Fruit fly (Drosophila melanogaster) whole organism, pupa: ENCODE measurements around the gene LManII.

Source experiments
- CG12605 ChIP-seq: fragments of 200-800 bp; sonication (Bioruptor generic); IDR thresholded peaks from 2 replicates; pipeline ENCODE4 v1.3.6; 2022; ENCODE audit warnings: missing biosample characterization, missing genetic modification characterization
- CG32121 ChIP-seq: fragments of 200-800 bp; sonication (Bioruptor generic); IDR thresholded peaks from 2 replicates; pipeline ENCODE4 v1.3.6; 2022; ENCODE audit warnings: missing biosample characterization, missing genetic modification characterization
- CG34367 ChIP-seq: fragments of 200-800 bp; sonication (Bioruptor generic); optimal IDR thresholded peaks from 2 replicates; lab custom pipeline; 2018; ENCODE audit warnings: missing biosample characterization, mild to moderate bottlenecking, missing genetic modification characterization
- CG4496 ChIP-seq: fragments of 200-800 bp; sonication (Bioruptor generic); IDR thresholded peaks from 3 replicates; pipeline ENCODE4 v1.3.6; 2022; ENCODE audit warnings: missing biosample characterization, missing genetic modification characterization
- CG8159 ChIP-seq: fragments of 200-800 bp; sonication (Bioruptor generic); optimal IDR thresholded peaks from 3 replicates; lab custom pipeline; 2018; ENCODE audit warnings: missing biosample characterization, mild to moderate bottlenecking, missing genetic modification characterization, moderate library complexity
- CG8301 ChIP-seq: fragments of 200-800 bp; sonication (Bioruptor generic); optimal IDR thresholded peaks from 2 replicates; lab custom pipeline; 2018; ENCODE audit warnings: missing biosample characterization, mild to moderate bottlenecking, missing genetic modification characterization
- EcR ChIP-seq: fragments of 200-800 bp; sonication (Bioruptor generic); optimal IDR thresholded peaks from 3 replicates; lab custom pipeline; 2019; ENCODE audit warnings: missing biosample characterization, missing genetic modification characterization, mild to moderate bottlenecking, moderate library complexity, missing genetic modification reagents
- Ets98B ChIP-seq: fragments of 200-800 bp; sonication (Bioruptor generic); IDR thresholded peaks from 2 replicates; pipeline ENCODE4 v1.3.6; 2022; ENCODE audit warnings: missing biosample characterization, missing genetic modification characterization
- Pif1B ChIP-seq: fragments of 200-800 bp; sonication (Bioruptor generic); optimal IDR thresholded peaks from 3 replicates; lab custom pipeline; 2016; ENCODE audit warnings: missing biosample characterization, missing genetic modification characterization
- fd96Ca ChIP-seq: fragments of 200-800 bp; sonication (Bioruptor generic); IDR thresholded peaks from 3 replicates; pipeline ENCODE4 v1.3.6; 2022; ENCODE audit warnings: missing biosample characterization, missing genetic modification characterization

DNA sequence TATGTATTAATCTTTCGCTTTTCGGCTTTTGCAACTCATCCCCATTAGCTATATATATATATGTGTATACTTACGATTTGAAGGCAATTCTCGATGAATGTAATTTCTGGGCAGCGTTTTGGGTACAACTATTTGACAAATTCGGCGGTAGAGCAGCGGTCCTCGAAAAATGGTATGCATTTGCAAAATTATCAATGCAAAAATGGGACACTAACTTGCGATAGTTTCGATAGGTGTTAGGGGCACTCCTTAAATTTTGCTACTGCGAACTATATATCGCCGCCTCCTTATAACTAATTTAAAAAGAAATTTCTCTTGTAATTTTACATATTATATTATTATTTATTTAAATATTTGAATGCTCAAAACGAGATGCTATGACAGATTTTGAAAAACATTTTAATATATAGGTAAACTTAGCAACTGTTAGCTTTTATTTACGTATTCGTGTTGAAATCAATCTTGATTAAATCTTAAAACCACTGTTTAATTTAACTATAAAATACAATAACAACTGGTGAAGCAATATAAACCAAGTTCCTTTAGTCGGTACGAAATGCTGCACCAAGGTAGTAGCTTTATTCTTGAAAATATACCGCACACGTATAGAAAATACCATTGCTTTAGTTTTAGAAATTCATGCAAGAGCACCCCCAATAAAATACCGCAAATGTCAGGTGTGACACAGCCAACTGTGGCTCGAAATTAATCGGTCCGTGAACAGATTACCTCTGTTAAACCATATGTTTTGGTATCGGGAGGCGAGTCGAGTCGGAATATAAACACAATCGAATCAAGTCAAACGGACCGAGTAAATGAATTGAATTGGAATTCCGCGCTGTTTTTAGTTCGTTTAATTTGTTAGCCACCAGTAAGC is 44.0 kb upstream of the LManII start, which contains the start of the genes CG5355 and Klp31E:
- TF ChIP-seq CG8301 = no peak
- TF ChIP-seq CG4496 (GFP tag; lab: Robert Waterston, UW) = no peak
- TF ChIP-seq EcR (GFP tag; lab: Kevin White, UChicago) = no peak
- peak; percentile 78 for TF ChIP-seq CG8159
- no peak for TF ChIP-seq CG12605 (GFP tag; lab: Robert Waterston, UW)
- TF ChIP-seq Pif1B (GFP tag; lab: Kevin White, UChicago) = no peak
- no peak for TF ChIP-seq CG32121
- no peak for TF ChIP-seq Ets98B (GFP tag; lab: Robert Waterston, UW)
- no peak for TF ChIP-seq fd96Ca
- TF ChIP-seq CG34367 (tag; lab: Kevin White, UChicago) = peak; percentile 54
